Worm (Caenorhabditis elegans): Measurements from ENCODE around the gene mrpl-10.

DNA sequence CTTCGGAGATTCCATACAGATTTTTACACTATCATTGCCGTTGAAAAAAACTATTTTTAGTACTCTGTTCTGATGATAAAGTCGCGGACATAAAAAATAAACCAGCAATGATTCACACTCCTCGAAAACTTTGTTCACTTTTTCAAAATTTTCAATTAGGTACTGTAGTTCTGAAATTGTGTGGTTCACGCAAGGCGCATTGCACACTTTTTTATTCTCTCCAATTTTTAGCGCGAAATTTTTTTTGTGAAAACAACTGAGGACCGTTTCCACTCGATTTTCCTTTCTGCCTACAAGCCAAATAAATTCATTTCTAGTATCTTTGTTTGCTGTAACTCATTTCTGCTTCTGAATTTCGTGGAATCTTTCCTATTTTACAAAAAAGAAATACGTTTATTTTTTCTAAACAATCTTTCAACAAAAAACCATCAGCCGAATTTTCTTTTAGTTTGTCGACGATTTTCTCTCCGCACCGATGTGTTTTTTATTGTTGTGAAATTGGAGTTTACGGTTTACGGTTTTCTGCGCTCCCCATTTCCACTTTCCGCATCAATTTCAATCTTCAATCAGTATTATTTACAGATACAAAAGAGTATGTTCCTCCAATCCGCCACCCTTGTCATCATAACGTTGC is 25.0 kb downstream of the mrpl-10 start, which contains the start of gene F35C11.5:
- TF ChIP-seq nhr-12 (tag; optimal IDR thresholded peaks at IDR 0.05) (no peak), drap-1 (GFP tag; optimal IDR thresholded peaks at IDR 0.05) (no peak), elt-1 (tag; optimal IDR thresholded peaks at IDR 0.05; ENCODE audit: borderline replicate concordance, insufficient read depth) (no peak), ces-1 (GFP tag; optimal IDR thresholded peaks at IDR 0.05) (no peak), hlh-1 (tag; optimal IDR thresholded peaks at IDR 0.05) (no peak), pha-4 (tag; optimal IDR thresholded peaks at IDR 0.05) (no peak), unc-62 (GFP tag; optimal IDR thresholded peaks at IDR 0.05) (no peak), ceh-43 (GFP tag; optimal IDR thresholded peaks at IDR 0.05) (no peak), blmp-1 (tag; optimal IDR thresholded peaks at IDR 0.05) (no peak)

Data from whole organism, mixed stage, embryonic.